Worm (Caenorhabditis elegans): ENCODE results near the gene aptf-1.

Gene aptf-1

ce11 chrII:6413788-6414187 is 41.0 kb upstream of the aptf-1 start (continued):
- TF ChIP-seq spr-1 (tag; optimal IDR thresholded peaks at IDR 0.05): no peak
- TF ChIP-seq snpc-4 (tag; optimal IDR thresholded peaks at IDR 0.05): no peak
- no peak for TF ChIP-seq F37D6.2 (tag; optimal IDR thresholded peaks at IDR 0.05)
- TF ChIP-seq aha-1 (tag): no peak
- no peak for TF ChIP-seq skn-1 (tag; optimal IDR thresholded peaks at IDR 0.05)
- TF ChIP-seq jun-1 (tag; optimal IDR thresholded peaks at IDR 0.05): no peak
- TF ChIP-seq lin-29 (GFP tag; IDR thresholded peaks at IDR 0.05): no peak
- peak; percentile 89 for TF ChIP-seq dve-1 (tag; optimal IDR thresholded peaks at IDR 0.05; ENCODE audit: insufficient read depth)
- TF ChIP-seq mes-2 (tag; optimal IDR thresholded peaks at IDR 0.05; ENCODE audit: poor library complexity, severe bottlenecking): no peak
- TF ChIP-seq gei-8 (GFP tag; optimal IDR thresholded peaks at IDR 0.05): no peak
- TF ChIP-seq sdz-12 (GFP tag; optimal IDR thresholded peaks at IDR 0.05): no peak
- TF ChIP-seq F49E8.2 (tag; optimal IDR thresholded peaks at IDR 0.05; ENCODE audit: borderline replicate concordance): no peak
- no peak for TF ChIP-seq lin-15B (tag; optimal IDR thresholded peaks at IDR 0.05)
- 0 out of 2 replicates have a peak, but pooled peaks have one; percentile 15 for TF ChIP-seq saeg-2 (GFP tag; IDR thresholded peaks at IDR 0.05)
- no peak for TF ChIP-seq nhr-11 (tag; optimal IDR thresholded peaks at IDR 0.05)
- no peak for TF ChIP-seq lin-39 (tag; optimal IDR thresholded peaks at IDR 0.05)
- no peak for TF ChIP-seq attf-4 (tag; optimal IDR thresholded peaks at IDR 0.05)
- no peak for TF ChIP-seq ztf-7 (tag; optimal IDR thresholded peaks at IDR 0.05)
- TF ChIP-seq pqm-1 (tag; optimal IDR thresholded peaks at IDR 0.05): peak; percentile 93
- TF ChIP-seq lin-13 (GFP tag; optimal IDR thresholded peaks at IDR 0.05): no peak
- no peak for TF ChIP-seq madf-9 (GFP tag; conservative IDR thresholded peaks at IDR 0.05)
- no peak for TF ChIP-seq lin-38 (GFP tag; IDR thresholded peaks at IDR 0.05)
- TF ChIP-seq daf-12 (tag; optimal IDR thresholded peaks at IDR 0.05): no peak
- TF ChIP-seq nhr-111 (GFP tag; optimal IDR thresholded peaks at IDR 0.05): no peak
- TF ChIP-seq mxl-3 (GFP tag; optimal IDR thresholded peaks at IDR 0.05): peak; percentile 80
- peak; percentile 87 for TF ChIP-seq php-3 (GFP tag; IDR thresholded peaks at IDR 0.05)
- no peak for TF ChIP-seq rbr-2 (tag; optimal IDR thresholded peaks at IDR 0.05)
- no peak for TF ChIP-seq dmd-8 (GFP tag; IDR thresholded peaks at IDR 0.05)
- no peak for TF ChIP-seq ztf-11 (tag; optimal IDR thresholded peaks at IDR 0.05)

- TF ChIP-seq tag-97 (GFP tag; IDR thresholded peaks at IDR 0.05) (no peak), unc-62 (GFP tag; optimal IDR thresholded peaks at IDR 0.05 in 1 of 2) (peak in 1 of 2 experiments; percentile 1), unc-62 (tag; optimal IDR thresholded peaks at IDR 0.05) (no peak)
Measured at ce11 chrII:6417999-6418398, 36.8 kb upstream of the aptf-1 start.

ce11 chrII:6419163-6419562 is 35.6 kb upstream of the aptf-1 start:
- TF ChIP-seq nhr-102 (tag; optimal IDR thresholded peaks at IDR 0.05): no peak
- TF ChIP-seq aha-1 (tag): peak; percentile 69

- TF ChIP-seq fos-1 (tag; optimal IDR thresholded peaks at IDR 0.05): no peak
- TF ChIP-seq lin-38 (GFP tag; IDR thresholded peaks at IDR 0.05): no peak
- no peak for TF ChIP-seq nhr-41 (GFP tag; IDR thresholded peaks at IDR 0.05)
- no peak for TF ChIP-seq nhr-77 (tag; optimal IDR thresholded peaks at IDR 0.05)
- TF ChIP-seq nhr-102 (tag; optimal IDR thresholded peaks at IDR 0.05): no peak
- TF ChIP-seq T26A8.4 (GFP tag; IDR thresholded peaks at IDR 0.05): no peak
- TF ChIP-seq egl-27 (tag; optimal IDR thresholded peaks at IDR 0.05): no peak
- TF ChIP-seq ZK337.2 (GFP tag; IDR thresholded peaks at IDR 0.05): no peak
- no peak for TF ChIP-seq daf-16 (GFP tag; optimal IDR thresholded peaks at IDR 0.05)
- no peak for TF ChIP-seq daf-16 (tag; optimal IDR thresholded peaks at IDR 0.05)
- TF ChIP-seq nhr-48 (tag; optimal IDR thresholded peaks at IDR 0.05): no peak
- TF ChIP-seq mxl-3 (GFP tag; optimal IDR thresholded peaks at IDR 0.05): no peak
- TF ChIP-seq unc-62 (GFP tag; optimal IDR thresholded peaks at IDR 0.05 in 1 of 2): no peak
- no peak for TF ChIP-seq unc-62 (tag; optimal IDR thresholded peaks at IDR 0.05)
- TF ChIP-seq spr-1 (tag; optimal IDR thresholded peaks at IDR 0.05): no peak
- no peak for TF ChIP-seq egl-43 (GFP tag; IDR thresholded peaks at IDR 0.05)
- TF ChIP-seq ceh-28 (tag; optimal IDR thresholded peaks at IDR 0.05): no peak
- TF ChIP-seq F10B5.3 (tag; optimal IDR thresholded peaks at IDR 0.05): no peak
- no peak for TF ChIP-seq aha-1 (tag)
- no peak for TF ChIP-seq zfp-2 (tag; optimal IDR thresholded peaks at IDR 0.05)
Measured at ce11 chrII:6422812-6423211, 32.0 kb upstream of the aptf-1 start, which contains the start of gene K03H9.3. K03H9.3 (plus strand) TSS chrII:6423112.
